Worm (Caenorhabditis elegans): ENCODE measurements around the gene C42D4.13.

DNA sequence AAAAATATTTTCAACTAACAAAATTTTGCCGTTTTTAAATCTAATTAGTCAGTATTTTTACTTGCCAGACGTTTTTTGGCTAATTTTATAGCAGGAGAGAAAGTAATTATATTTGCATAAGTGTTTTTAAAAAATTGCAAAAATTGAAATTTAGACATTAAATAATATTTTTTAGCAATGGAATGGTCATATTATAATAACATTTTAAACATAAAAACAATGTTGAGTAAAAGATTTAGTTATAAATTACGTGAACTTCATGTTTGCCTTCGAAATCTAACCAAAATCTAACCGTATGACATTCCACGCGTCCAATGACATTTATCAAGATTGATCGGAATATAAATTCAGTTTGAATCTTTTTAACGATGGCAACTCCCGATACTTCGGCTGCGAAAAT lies 33.6 kb downstream of the C42D4.13 start, which contains the start of gene C34D4.2:
- TF ChIP-seq dpl-1 (GFP tag; optimal IDR thresholded peaks at IDR 0.05) (no peak), ceh-58 (GFP tag; IDR thresholded peaks at IDR 0.05) (no peak), xnd-1 (tag; optimal IDR thresholded peaks at IDR 0.05) (no peak), B0261.1 (tag; optimal IDR thresholded peaks at IDR 0.05) (no peak)
